Worm (Caenorhabditis elegans): ENCODE data around the gene T10B5.10.

DNA sequence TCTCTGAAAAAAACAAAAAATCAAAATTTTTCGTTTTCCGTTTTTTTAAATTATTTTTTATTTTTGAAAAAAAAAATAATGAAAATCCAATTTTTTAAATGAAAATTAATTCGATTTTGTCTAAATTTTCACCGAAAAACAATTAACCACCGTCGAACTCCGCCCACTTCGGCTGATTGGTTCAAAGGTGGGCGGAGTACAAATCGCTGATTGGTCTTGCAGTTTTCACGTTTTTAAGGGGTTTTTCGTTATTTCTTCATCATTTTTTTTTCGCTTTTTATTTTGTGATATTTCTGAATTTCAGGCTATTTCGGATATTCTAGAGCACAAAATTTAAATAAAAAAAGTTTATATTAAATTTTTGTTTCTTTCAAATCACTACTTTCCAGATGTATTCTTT lies 8.9 kb upstream of the T10B5.10 start:
- no peak for TF ChIP-seq snpc-4 (tag; optimal IDR thresholded peaks at IDR 0.05)
- no peak for TF ChIP-seq egl-27 (tag; optimal IDR thresholded peaks at IDR 0.05)
- TF ChIP-seq lin-39 (tag; optimal IDR thresholded peaks at IDR 0.05), result no peak
- no peak for TF ChIP-seq nhr-43 (tag; optimal IDR thresholded peaks at IDR 0.05; ENCODE audit: poor library complexity, severe bottlenecking)
- TF ChIP-seq pqm-1 (tag; optimal IDR thresholded peaks at IDR 0.05), result no peak
- no peak for TF ChIP-seq jun-1 (tag; optimal IDR thresholded peaks at IDR 0.05)
